Worm (Caenorhabditis elegans) whole organism, young adult: ENCODE measurements around the gene col-38.
A peak's percentile ranks its signal among the peaks of the same experiment; 100 is the strongest.

Experiments
- B0035.1 ChIP-seq: sonication (generic microtip); optimal IDR thresholded peaks from 2 replicates; lab custom pipeline; 2016; ENCODE audit warnings: missing genetic modification characterization, mild to moderate bottlenecking, missing compliant biosample characterization, missing genotype, missing genetic modification reagents
- B0336.3 ChIP-seq: fragments of 200-800 bp; sonication (Bioruptor generic); IDR thresholded peaks from 2 replicates; pipeline ENCODE4 v1.3.6; 2022; ENCODE audit warnings: missing genetic modification characterization, missing compliant biosample characterization
- F23B12.7 ChIP-seq: sonication (generic microtip); optimal IDR thresholded peaks from 2 replicates; lab custom pipeline; 2017; ENCODE audit warnings: missing genetic modification characterization, mild to moderate bottlenecking, missing compliant biosample characterization, antibody characterized with exemption, moderate library complexity; ENCODE audit not compliant: insufficient read depth
- F55B11.4 ChIP-seq: sonication (generic microtip); optimal IDR thresholded peaks from 2 replicates; lab custom pipeline; 2016; ENCODE audit warnings: missing compliant biosample characterization, missing genetic modification characterization, borderline replicate concordance; ENCODE audit not compliant: insufficient read depth
- F57C9.4 ChIP-seq: sonication (generic microtip); optimal IDR thresholded peaks from 2 replicates; lab custom pipeline; 2017; ENCODE audit warnings: mild to moderate bottlenecking, missing genetic modification characterization, missing compliant biosample characterization
- T07F8.4 ChIP-seq: sonication (generic microtip); optimal IDR thresholded peaks from 2 replicates; lab custom pipeline; 2016; ENCODE audit warnings: mild to moderate bottlenecking, missing genetic modification characterization, moderate library complexity, missing compliant biosample characterization
- Y53G8AR.9 ChIP-seq: fragments of 200-800 bp; sonication (Bioruptor generic); conservative IDR thresholded peaks from 2 replicates; pipeline ENCODE4 v1.3.6; 2022; ENCODE audit warnings: missing genetic modification reagents, missing genetic modification characterization, missing compliant biosample characterization
- Y67H2A.10 ChIP-seq: fragments of 200-800 bp; sonication (Bioruptor generic); conservative IDR thresholded peaks from 2 replicates; pipeline ENCODE4 v1.3.6; 2022; ENCODE audit warnings: missing genetic modification reagents, missing genetic modification characterization, missing compliant biosample characterization
- ZK185.1 ChIP-seq: sonication (generic microtip); optimal IDR thresholded peaks from 2 replicates; lab custom pipeline; 2016; ENCODE audit warnings: mild to moderate bottlenecking, missing genetic modification characterization, missing compliant biosample characterization; ENCODE audit not compliant: poor library complexity, severe bottlenecking
- aptf-2 ChIP-seq: fragments of 200-800 bp; sonication (Bioruptor generic); conservative IDR thresholded peaks from 2 replicates; pipeline ENCODE4 v1.3.6; 2022; ENCODE audit warnings: missing genetic modification reagents, missing genetic modification characterization, missing compliant biosample characterization
- athp-1 ChIP-seq: sonication (generic microtip); optimal IDR thresholded peaks from 2 replicates; lab custom pipeline; 2017; ENCODE audit warnings: mild to moderate bottlenecking, missing genetic modification characterization, missing compliant biosample characterization
- attf-5 ChIP-seq: fragments of 200-800 bp; sonication (Bioruptor generic); optimal IDR thresholded peaks from 2 replicates; lab custom pipeline; 2018; ENCODE audit warnings: mild to moderate bottlenecking, missing genetic modification characterization, missing compliant biosample characterization
- bed-1 ChIP-seq: fragments of 200-800 bp; sonication (Bioruptor generic); IDR thresholded peaks from 2 replicates; pipeline ENCODE4 v1.3.6; 2022; ENCODE audit warnings: missing genetic modification reagents, missing genetic modification characterization, missing compliant biosample characterization
- cebp-1 ChIP-seq, 2 experiments: fragments of 200-800 bp in 1 of 2; sonication (Bioruptor generic) in 1 of 2; sonication (generic microtip) in 1 of 2; IDR thresholded peaks in 1 of 2; optimal IDR thresholded peaks in 1 of 2; 2 replicates each; pipeline versions ENCODE4 v1.3.6 to Lab custom; 2017 to 2022; ENCODE audit warnings: missing compliant biosample characterization in 2 of 2, missing genetic modification characterization in 2 of 2, mild to moderate bottlenecking in 1 of 2, missing genetic modification reagents in 1 of 2, moderate library complexity in 1 of 2
- cebp-2 ChIP-seq: fragments of 200-800 bp; sonication (Bioruptor generic); IDR thresholded peaks from 2 replicates; pipeline ENCODE4 v1.3.6; 2022; ENCODE audit warnings: missing genetic modification characterization, missing compliant biosample characterization
- ceh-40 ChIP-seq: fragments of 200-800 bp; sonication (Bioruptor generic); IDR thresholded peaks from 2 replicates; pipeline ENCODE4 v1.3.6; 2022; ENCODE audit warnings: missing genetic modification characterization, missing compliant biosample characterization
- ceh-79 ChIP-seq: sonication (generic microtip); optimal IDR thresholded peaks from 2 replicates; lab custom pipeline; 2017; ENCODE audit warnings: mild to moderate bottlenecking, missing genetic modification characterization, missing compliant biosample characterization
- ceh-91 ChIP-seq: fragments of 200-800 bp; sonication (Bioruptor generic); IDR thresholded peaks from 2 replicates; pipeline ENCODE4 v1.3.6; 2022; ENCODE audit warnings: missing genetic modification reagents, missing genetic modification characterization, missing compliant biosample characterization
- chd-7 ChIP-seq: sonication (generic microtip); optimal IDR thresholded peaks from 2 replicates; lab custom pipeline; 2016; ENCODE audit warnings: mild to moderate bottlenecking, missing genetic modification characterization, moderate library complexity, missing compliant biosample characterization
- die-1 ChIP-seq: sonication (generic microtip); optimal IDR thresholded peaks from 2 replicates; lab custom pipeline; 2016; ENCODE audit warnings: missing genotype, mild to moderate bottlenecking, missing genetic modification characterization, missing compliant biosample characterization
- dox-1 ChIP-seq: fragments of 200-800 bp; sonication (Bioruptor generic); IDR thresholded peaks from 2 replicates; pipeline ENCODE4 v1.3.6; 2022; ENCODE audit warnings: missing genetic modification reagents, missing genetic modification characterization, missing compliant biosample characterization
- dpff-1 ChIP-seq: sonication (generic microtip); optimal IDR thresholded peaks from 2 replicates; lab custom pipeline; 2017; ENCODE audit warnings: mild to moderate bottlenecking, missing genetic modification characterization, missing compliant biosample characterization
- egrh-3 ChIP-seq: fragments of 200-800 bp; sonication (Bioruptor generic); IDR thresholded peaks from 2 replicates; pipeline ENCODE4 v1.3.6; 2022; ENCODE audit warnings: missing genetic modification reagents, missing genetic modification characterization, missing compliant biosample characterization
- ekl-4 ChIP-seq: fragments of 200-800 bp; sonication (Bioruptor generic); IDR thresholded peaks from 2 replicates; pipeline ENCODE4 v1.3.6; 2022; ENCODE audit warnings: missing genetic modification reagents, missing genetic modification characterization, missing compliant biosample characterization
- him-1 ChIP-seq: sonication (generic microtip); optimal IDR thresholded peaks from 2 replicates; lab custom pipeline; 2016; ENCODE audit warnings: missing genotype, missing genetic modification reagents, missing genetic modification characterization, missing compliant biosample characterization
- madf-10 ChIP-seq: sonication (generic microtip); optimal IDR thresholded peaks from 2 replicates; lab custom pipeline; 2016; ENCODE audit warnings: mild to moderate bottlenecking, missing genetic modification characterization, missing compliant biosample characterization
- madf-3 ChIP-seq: fragments of 200-800 bp; sonication (Bioruptor generic); IDR thresholded peaks from 2 replicates; pipeline ENCODE4 v1.3.6; 2022; ENCODE audit warnings: missing genetic modification reagents, missing genetic modification characterization, missing compliant biosample characterization
- mel-28 ChIP-seq: sonication (generic microtip); optimal IDR thresholded peaks from 2 replicates; lab custom pipeline; 2016; ENCODE audit warnings: borderline replicate concordance, mild to moderate bottlenecking, missing genetic modification characterization, missing compliant biosample characterization
- mes-4 ChIP-seq: sonication (generic microtip); optimal IDR thresholded peaks from 2 replicates; lab custom pipeline; 2016; ENCODE audit warnings: missing genotype, missing genetic modification characterization, missing compliant biosample characterization
- nfyb-1 ChIP-seq: fragments of 200-800 bp; sonication (Bioruptor generic); IDR thresholded peaks from 2 replicates; pipeline ENCODE4 v1.3.6; 2022; ENCODE audit warnings: missing genetic modification reagents, missing genetic modification characterization, missing compliant biosample characterization
- nhr-80 ChIP-seq: sonication (generic microtip); optimal IDR thresholded peaks from 2 replicates; lab custom pipeline; 2016; ENCODE audit warnings: missing genetic modification characterization, missing compliant biosample characterization
- nhr-90 ChIP-seq: sonication (generic microtip); optimal IDR thresholded peaks from 2 replicates; lab custom pipeline; 2016; ENCODE audit warnings: missing genotype, mild to moderate bottlenecking, missing genetic modification characterization, missing compliant biosample characterization
- rcor-1 ChIP-seq: fragments of 200-800 bp; sonication (Bioruptor generic); IDR thresholded peaks from 2 replicates; pipeline ENCODE4 v1.3.6; 2022; ENCODE audit warnings: missing genetic modification reagents, missing genetic modification characterization, missing compliant biosample characterization
- rec-8 ChIP-seq, 2 experiments: sonication (generic microtip); optimal IDR thresholded peaks; 2 replicates each; lab custom pipeline; 2016; ENCODE audit warnings: mild to moderate bottlenecking in 2 of 2, missing genetic modification characterization in 2 of 2, missing genetic modification reagents in 2 of 2, missing genotype in 2 of 2, missing biosample characterization in 1 of 2, missing compliant biosample characterization in 1 of 2, moderate library complexity in 1 of 2
- repo-1 ChIP-seq: sonication (generic microtip); optimal IDR thresholded peaks from 2 replicates; lab custom pipeline; 2017; ENCODE audit warnings: mild to moderate bottlenecking, missing genetic modification characterization, missing compliant biosample characterization
- sea-2 ChIP-seq: fragments of 200-800 bp; sonication (Bioruptor generic); IDR thresholded peaks from 2 replicates; pipeline ENCODE4 v1.3.6; 2022; ENCODE audit warnings: missing genetic modification characterization, missing compliant biosample characterization
- snpc-1.1 ChIP-seq: sonication (generic microtip); optimal IDR thresholded peaks from 2 replicates; lab custom pipeline; 2017; ENCODE audit warnings: missing genetic modification characterization, mild to moderate bottlenecking, missing compliant biosample characterization, antibody characterized with exemption, moderate library complexity, missing genotype, missing genetic modification reagents; ENCODE audit not compliant: insufficient read depth
- snpc-1.3 ChIP-seq: sonication (generic microtip); optimal IDR thresholded peaks from 2 replicates; lab custom pipeline; 2017; ENCODE audit warnings: missing genetic modification characterization, mild to moderate bottlenecking, missing compliant biosample characterization, antibody characterized with exemption, moderate library complexity, missing genotype, missing genetic modification reagents; ENCODE audit not compliant: insufficient read depth
- snpc-3.4 ChIP-seq: sonication (generic microtip); optimal IDR thresholded peaks from 2 replicates; lab custom pipeline; 2017; ENCODE audit warnings: missing genetic modification characterization, mild to moderate bottlenecking, missing compliant biosample characterization, antibody characterized with exemption, moderate library complexity, missing genotype, missing genetic modification reagents
- snpc-4 ChIP-seq, 5 experiments: fragments of 150-350 bp in 1 of 5; sonication (generic microtip) in 4 of 5; optimal IDR thresholded peaks; 2 replicates each; lab custom pipeline; 2014 to 2018; ENCODE audit warnings: missing genetic modification characterization in 5 of 5, missing biosample characterization in 3 of 5, antibody characterized with exemption in 2 of 5, mild to moderate bottlenecking in 2 of 5, missing compliant biosample characterization in 2 of 5, missing genotype in 2 of 5, moderate library complexity in 2 of 5, missing genetic modification reagents in 1 of 5
- unc-62 ChIP-seq: fragments of 150-350 bp; optimal IDR thresholded peaks from 2 replicates; lab custom pipeline; 2014; ENCODE audit warnings: missing biosample characterization, missing genetic modification reagents, missing genetic modification characterization
- xnd-1 ChIP-seq: sonication (generic microtip); optimal IDR thresholded peaks from 2 replicates; lab custom pipeline; 2016; ENCODE audit warnings: missing genotype, missing genetic modification reagents, missing genetic modification characterization, missing compliant biosample characterization
- ztf-18 ChIP-seq: sonication (generic microtip); optimal IDR thresholded peaks from 2 replicates; lab custom pipeline; 2016; ENCODE audit warnings: missing genotype, mild to moderate bottlenecking, missing genetic modification characterization, missing compliant biosample characterization
- ztf-22 ChIP-seq: fragments of 200-800 bp; sonication (Bioruptor generic); optimal IDR thresholded peaks from 2 replicates; lab custom pipeline; 2018; ENCODE audit warnings: mild to moderate bottlenecking, missing genetic modification characterization, moderate library complexity, missing compliant biosample characterization
- ztf-28 ChIP-seq: fragments of 200-800 bp; sonication (Bioruptor generic); IDR thresholded peaks from 2 replicates; pipeline ENCODE4 v1.3.6; 2022; ENCODE audit warnings: missing genetic modification reagents, missing genetic modification characterization, missing compliant biosample characterization
- ztf-6 ChIP-seq: fragments of 200-800 bp; sonication (Bioruptor generic); IDR thresholded peaks from 2 replicates; pipeline ENCODE4 v1.3.6; 2022; ENCODE audit warnings: missing genetic modification reagents, missing genetic modification characterization, missing compliant biosample characterization

The col-38 gene

ce11 chrII:8546975-8547374, 21.9 kb downstream of the col-38 start (continued):
- TF ChIP-seq F23B12.7 (tag; lab: Kevin White, UChicago) (peak; percentile 88), ceh-91 (GFP tag; lab: Robert Waterston, UW) (peak; percentile 48; the same call in 1 of the 2 replicates), die-1 (peak; percentile 96), Y67H2A.10 (no peak), bed-1 (GFP tag; lab: Robert Waterston, UW) (no peak), repo-1 (tag; lab: Kevin White, UChicago) (peak; percentile 85), madf-10 (peak; percentile 60), T07F8.4 (tag; lab: Kevin White, UChicago) (peak; percentile 85), him-1 (peak; percentile 82), nfyb-1 (peak; percentile 92), ztf-6 (GFP tag; lab: Robert Waterston, UW) (0 out of 2 replicates have a peak, but pooled peaks have one; percentile 50), ZK185.1 (tag; lab: Kevin White, UChicago) (peak; percentile 88), rec-8 (tag; optimal IDR thresholded peaks at IDR 0.05; lab: Kevin White, UChicago) (peak; percentile 48 to 93), sea-2 (GFP tag; lab: Robert Waterston, UW) (no peak), F57C9.4 (peak; percentile 69), F55B11.4 (tag; lab: Kevin White, UChicago) (no peak), madf-3 (no peak; the same call in 1 of the 2 replicates), egrh-3 (GFP tag; lab: Robert Waterston, UW) (peak; percentile 55; the same call in 1 of the 2 replicates), snpc-4 (GFP tag; optimal IDR thresholded peaks at IDR 0.05; lab: Kevin White, UChicago) (no peak), snpc-4 (tag; optimal IDR thresholded peaks at IDR 0.05; lab: Kevin White, UChicago) (peak in 1 of 4 experiments; percentile 73), ztf-22 (peak; percentile 77), ceh-40 (GFP tag; lab: Robert Waterston, UW) (peak; percentile 92), ztf-28 (GFP tag; lab: Robert Waterston, UW) (no peak), dpff-1 (tag; lab: Kevin White, UChicago) (no peak), cebp-2 (GFP tag; lab: Robert Waterston, UW) (peak; percentile 98), unc-62 (GFP tag; lab: Kevin White, UChicago) (no peak), Y53G8AR.9 (peak; percentile 90), snpc-1.3 (tag; lab: Kevin White, UChicago) (no peak), rcor-1 (0 out of 2 replicates have a peak, but pooled peaks have one; percentile 41), ceh-79 (tag; lab: Kevin White, UChicago) (peak; percentile 32), B0336.3 (GFP tag; lab: Robert Waterston, UW) (no peak), attf-5 (GFP tag; lab: Kevin White, UChicago) (no peak), dox-1 (no peak), snpc-3.4 (tag; lab: Kevin White, UChicago) (peak; percentile 87), chd-7 (tag; lab: Kevin White, UChicago) (no peak), mes-4 (tag; lab: Kevin White, UChicago) (peak; percentile 89), cebp-1 (GFP tag; IDR thresholded peaks at IDR 0.05; lab: Robert Waterston, UW) (peak; percentile 58; the same call in 1 of the 2 replicates), cebp-1 (tag; optimal IDR thresholded peaks at IDR 0.05; lab: Kevin White, UChicago) (no peak), nhr-90 (peak; percentile 93), B0035.1 (tag; lab: Kevin White, UChicago) (peak; percentile 51), nhr-80 (tag; lab: Kevin White, UChicago) (peak; percentile 64), xnd-1 (tag; lab: Kevin White, UChicago) (no peak), mel-28 (tag; lab: Kevin White, UChicago) (peak; percentile 23), athp-1 (tag; lab: Kevin White, UChicago) (no peak), aptf-2 (GFP tag; lab: Robert Waterston, UW) (no peak), ekl-4 (peak; percentile 83), ztf-18 (tag; lab: Kevin White, UChicago) (peak; percentile 80), snpc-1.1 (peak; percentile 64)
